Fruit fly (Drosophila melanogaster): ENCODE results near the gene Aven.

Gene Aven

DNA sequence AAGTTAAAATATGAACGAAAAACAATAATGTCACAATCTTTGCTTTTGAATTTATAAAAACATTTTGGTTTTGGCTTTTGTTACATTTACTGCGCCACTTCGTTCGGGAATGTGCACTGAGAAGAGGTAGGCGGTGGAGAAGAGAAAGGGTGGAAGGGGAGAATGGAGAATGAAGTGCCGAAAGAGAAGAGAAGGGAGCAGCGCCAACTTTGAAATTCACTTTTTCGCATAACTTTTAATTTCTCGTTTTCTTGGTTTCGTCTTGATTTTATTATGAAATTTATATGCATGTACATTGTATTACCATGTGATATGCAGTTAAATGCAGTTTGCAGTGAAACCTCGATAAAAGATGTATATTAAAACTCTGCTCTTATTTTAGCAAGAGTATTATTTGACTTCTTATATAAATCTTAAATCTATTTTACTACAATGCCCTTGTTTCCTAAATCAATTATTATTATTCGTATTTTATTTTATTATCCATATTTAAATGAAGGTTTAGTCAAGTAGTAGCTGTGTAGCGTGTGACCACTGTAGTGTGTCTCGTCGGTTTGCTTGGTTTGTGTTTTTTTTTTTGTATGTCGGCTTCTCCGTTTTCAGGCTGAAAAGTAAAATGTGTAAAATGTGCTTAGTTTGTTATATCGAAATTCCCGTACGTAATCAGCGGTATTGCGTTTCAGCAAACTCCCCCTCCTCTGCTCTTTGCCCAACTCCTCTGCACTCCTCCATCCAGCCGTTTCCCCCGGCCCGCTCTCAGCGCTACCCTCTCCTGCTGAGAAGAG, 33.4 kb upstream of the Aven start (continued):
- TF ChIP-seq Met (GFP tag; optimal IDR thresholded peaks at IDR 0.05) (peak; percentile 71), CG1621 (tag; optimal IDR thresholded peaks at IDR 0.05) (no peak), acj6 (GFP tag; optimal IDR thresholded peaks at IDR 0.05) (peak; percentile 68), OdsH (GFP tag; optimal IDR thresholded peaks at IDR 0.05) (peak; percentile 56), Eip75B (GFP tag; optimal IDR thresholded peaks at IDR 0.05) (peak; percentile 21), CG6854 (GFP tag; optimal IDR thresholded peaks at IDR 0.05) (no peak), CG10669 (GFP tag; optimal IDR thresholded peaks at IDR 0.05) (peak; percentile 28), vri (GFP tag; optimal IDR thresholded peaks at IDR 0.05) (no peak), spab (GFP tag; optimal IDR thresholded peaks at IDR 0.05) (peak; percentile 36), net (GFP tag; optimal IDR thresholded peaks at IDR 0.05) (peak; percentile 35)

- TF ChIP-seq CG6792 (GFP tag; optimal IDR thresholded peaks at IDR 0.05) (peak; percentile 10), CG11294 (GFP tag; IDR thresholded peaks at IDR 0.05) (no peak), CG3919 (GFP tag; optimal IDR thresholded peaks at IDR 0.05) (no peak), vri (GFP tag; optimal IDR thresholded peaks at IDR 0.05) (peak; percentile 70), esn (GFP tag; optimal IDR thresholded peaks at IDR 0.05) (peak; percentile 50), CG10669 (GFP tag; optimal IDR thresholded peaks at IDR 0.05) (no peak), Smox (GFP tag; optimal IDR thresholded peaks at IDR 0.05) (peak; percentile 16), Met (GFP tag; optimal IDR thresholded peaks at IDR 0.05) (peak; percentile 35), cyc (GFP tag; optimal IDR thresholded peaks at IDR 0.05) (peak; percentile 36), salr (GFP tag; optimal IDR thresholded peaks at IDR 0.05) (no peak), lz (GFP tag; optimal IDR thresholded peaks at IDR 0.05) (peak; percentile 6), Hr39 (GFP tag; optimal IDR thresholded peaks at IDR 0.05) (peak; percentile 32), CG15336 (GFP tag; IDR thresholded peaks at IDR 0.05) (0 out of 2 replicates have a peak, but pooled peaks have one; percentile 25), CG6854 (GFP tag; optimal IDR thresholded peaks at IDR 0.05) (peak; percentile 6), CG9139 (GFP tag; optimal IDR thresholded peaks at IDR 0.05) (no peak), CG31627 (GFP tag; optimal IDR thresholded peaks at IDR 0.05) (peak; percentile 16), Eip78C (GFP tag) (peak; percentile 18), achi (GFP tag; optimal IDR thresholded peaks at IDR 0.05) (no peak), ss (GFP tag; optimal IDR thresholded peaks at IDR 0.05) (peak; percentile 36 to 59), CG6163 (GFP tag; IDR thresholded peaks at IDR 0.05) (peak; percentile 16; the same call in 2 of the 3 replicates), Sox102F (GFP tag; optimal IDR thresholded peaks at IDR 0.05) (peak; percentile 36), topi (GFP tag; optimal IDR thresholded peaks at IDR 0.05) (peak; percentile 30), CG4318 (GFP tag; optimal IDR thresholded peaks at IDR 0.05) (no peak), fkh (GFP tag; optimal IDR thresholded peaks at IDR 0.05) (peak; percentile 72), dsx (GFP tag; optimal IDR thresholded peaks at IDR 0.05; ENCODE audit: poor library complexity, severe bottlenecking) (peak; percentile 34), Blimp-1 (GFP tag; optimal IDR thresholded peaks at IDR 0.05) (peak; percentile 51), CG3032 (tag; optimal IDR thresholded peaks at IDR 0.05) (no peak)
Measured at dm6 chrX:12661435-12661949, 32.1 kb upstream of the Aven start.

DNA sequence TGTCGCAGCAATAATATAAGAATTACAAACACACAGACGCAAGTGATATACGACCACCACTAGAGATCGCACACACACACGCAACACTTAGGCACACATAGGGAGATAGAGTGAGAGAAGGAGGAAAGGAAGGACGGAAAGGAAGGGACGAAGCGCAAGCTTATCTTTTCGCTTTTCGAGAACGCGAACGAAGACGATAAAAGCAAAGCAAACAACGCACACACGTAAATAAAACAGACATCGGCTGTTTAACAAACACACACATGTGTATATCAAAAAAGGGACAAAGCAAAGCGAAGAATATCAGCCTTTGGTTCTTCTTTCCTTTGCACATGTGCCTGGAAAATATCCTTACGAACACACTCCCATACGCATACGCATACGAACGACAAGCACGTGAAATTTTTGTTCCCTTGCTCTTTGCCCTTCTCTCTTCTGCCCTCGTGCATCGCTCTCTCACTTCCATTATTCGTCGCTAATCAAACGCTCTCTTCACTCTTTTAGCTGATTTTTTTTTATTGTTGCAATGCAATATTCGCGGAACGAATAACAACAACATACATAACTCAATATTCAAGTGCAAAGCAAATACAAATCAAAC, 30.7 kb upstream of the Aven start:
- TF ChIP-seq achi (GFP tag; optimal IDR thresholded peaks at IDR 0.05) (no peak), fkh (GFP tag; optimal IDR thresholded peaks at IDR 0.05) (peak; percentile 88), Hr4 (GFP tag; optimal IDR thresholded peaks at IDR 0.05) (no peak), Sox102F (GFP tag; optimal IDR thresholded peaks at IDR 0.05) (peak; percentile 44), CG34406 (GFP tag; optimal IDR thresholded peaks at IDR 0.05) (peak; percentile 14), CG3032 (tag; optimal IDR thresholded peaks at IDR 0.05) (peak; percentile 8), CG9139 (GFP tag; optimal IDR thresholded peaks at IDR 0.05) (peak; percentile 33), CG6792 (GFP tag; optimal IDR thresholded peaks at IDR 0.05) (peak; percentile 29), CG8632 (GFP tag; optimal IDR thresholded peaks at IDR 0.05) (peak; percentile 7), spab (GFP tag; optimal IDR thresholded peaks at IDR 0.05) (peak; percentile 13), CG6276 (GFP tag; optimal IDR thresholded peaks at IDR 0.05) (no peak), Ets96B (tag; optimal IDR thresholded peaks at IDR 0.05) (peak; percentile 25), esn (GFP tag; optimal IDR thresholded peaks at IDR 0.05) (peak; percentile 12), Hr39 (GFP tag; optimal IDR thresholded peaks at IDR 0.05) (no peak), CG3919 (GFP tag; optimal IDR thresholded peaks at IDR 0.05) (peak; percentile 5), CG32006 (GFP tag; optimal IDR thresholded peaks at IDR 0.05) (no peak), pdm3 (GFP tag; optimal IDR thresholded peaks at IDR 0.05) (no peak), OdsH (GFP tag; optimal IDR thresholded peaks at IDR 0.05) (no peak), CG1621 (tag; optimal IDR thresholded peaks at IDR 0.05) (peak; percentile 12), ss (GFP tag; optimal IDR thresholded peaks at IDR 0.05) (peak; percentile 71 to 74), CG8119 (GFP tag; IDR thresholded peaks at IDR 0.05) (0 out of 3 replicates have a peak, but pooled peaks have one; percentile 15), CG16779 (tag; optimal IDR thresholded peaks at IDR 0.05) (no peak), Eip93F (GFP tag; optimal IDR thresholded peaks at IDR 0.05) (peak; percentile 26), lz (GFP tag; optimal IDR thresholded peaks at IDR 0.05) (peak; percentile 9), Blimp-1 (GFP tag; optimal IDR thresholded peaks at IDR 0.05) (peak; percentile 50)

All from whole organism, prepupa.